Fruit fly (Drosophila melanogaster) whole organism, embryonic: ENCODE results near the gene Nup43.

Experiments
- CG10209 ChIP-seq: fragments of 200-800 bp; sonication (Bioruptor generic); optimal IDR thresholded peaks from 3 replicates; lab custom pipeline; 2017; ENCODE audit warnings: missing biosample characterization, mild to moderate bottlenecking, missing genetic modification characterization, missing genetic modification reagents
- CG10959 ChIP-seq: fragments of 200-800 bp; sonication (Bioruptor generic); IDR thresholded peaks from 2 replicates; pipeline ENCODE4 v1.3.6; 2022; ENCODE audit warnings: missing biosample characterization, missing genetic modification characterization
- CG11093 ChIP-seq: fragments of 200-800 bp; sonication (Bioruptor generic); IDR thresholded peaks from 3 replicates; pipeline ENCODE4 v1.3.6; 2022; ENCODE audit warnings: missing biosample characterization, missing genetic modification characterization
- CG12391 ChIP-seq: fragments of 200-800 bp; sonication (Bioruptor generic); optimal IDR thresholded peaks from 3 replicates; lab custom pipeline; 2018; ENCODE audit warnings: missing biosample characterization, mild to moderate bottlenecking, missing genetic modification characterization, moderate library complexity
- CG13287 ChIP-seq: fragments of 200-800 bp; sonication (Bioruptor generic); IDR thresholded peaks from 2 replicates; pipeline ENCODE4 v1.3.6; 2022; ENCODE audit warnings: missing biosample characterization, missing genetic modification characterization; ENCODE audit not compliant: partially characterized antibody
- CG15011 ChIP-seq: fragments of 200-800 bp; sonication (Bioruptor generic); optimal IDR thresholded peaks from 3 replicates; lab custom pipeline; 2018; ENCODE audit warnings: missing biosample characterization, mild to moderate bottlenecking, missing genetic modification characterization
- CG1832 ChIP-seq: fragments of 200-800 bp; sonication (Bioruptor generic); optimal IDR thresholded peaks from 2 replicates; lab custom pipeline; 2017; ENCODE audit warnings: missing biosample characterization, mild to moderate bottlenecking, missing genetic modification characterization, inconsistent platforms
- CG2199 ChIP-seq: fragments of 200-800 bp; sonication (Bioruptor generic); IDR thresholded peaks from 3 replicates; pipeline ENCODE4 v1.3.6; 2022; ENCODE audit warnings: missing biosample characterization, missing genetic modification characterization
- CG4424 ChIP-seq: fragments of 200-800 bp; sonication (Bioruptor generic); optimal IDR thresholded peaks from 3 replicates; lab custom pipeline; 2016; ENCODE audit warnings: missing biosample characterization, missing genetic modification characterization
- CG5180 ChIP-seq: fragments of 200-800 bp; sonication (Bioruptor generic); optimal IDR thresholded peaks from 3 replicates; lab custom pipeline; 2017; ENCODE audit warnings: missing biosample characterization, missing genetic modification characterization, mild to moderate bottlenecking, moderate library complexity, missing genetic modification reagents
- CG6791 ChIP-seq: fragments of 200-800 bp; sonication (Bioruptor generic); IDR thresholded peaks from 3 replicates; pipeline ENCODE4 v1.3.6; 2022; ENCODE audit warnings: missing biosample characterization, missing genetic modification characterization; ENCODE audit not compliant: partially characterized antibody
- CG7372 ChIP-seq: fragments of 200-800 bp; sonication (Bioruptor generic); IDR thresholded peaks from 2 replicates; pipeline ENCODE4 v1.3.6; 2022; ENCODE audit warnings: missing biosample characterization, missing genetic modification characterization
- CG8290 ChIP-seq, 3 experiments: fragments of 200-800 bp; sonication (Bioruptor generic); optimal IDR thresholded peaks; 2 replicates each; lab custom pipeline; 2016 to 2019; ENCODE audit warnings: missing biosample characterization in 3 of 3, missing genetic modification characterization in 3 of 3, mild to moderate bottlenecking in 2 of 3, moderate library complexity in 1 of 3
- Drgx ChIP-seq: fragments of 200-800 bp; sonication (Bioruptor generic); IDR thresholded peaks from 2 replicates; pipeline ENCODE4 v1.3.6; 2022; ENCODE audit warnings: missing biosample characterization, missing genetic modification characterization
- ERR ChIP-seq: fragments of 200-800 bp; sonication (Bioruptor generic); optimal IDR thresholded peaks from 2 replicates; lab custom pipeline; 2016; ENCODE audit warnings: missing biosample characterization, missing genetic modification characterization
- GATAe ChIP-seq: fragments of 200-800 bp; sonication (Bioruptor generic); conservative IDR thresholded peaks from 2 replicates; pipeline ENCODE4 v1.3.6; 2022; ENCODE audit warnings: missing biosample characterization, missing genetic modification characterization
- Gug ChIP-seq: fragments of 200-800 bp; sonication (Bioruptor generic); IDR thresholded peaks from 4 replicates; pipeline ENCODE4 v1.3.6; 2022; ENCODE audit warnings: missing biosample characterization, missing genetic modification characterization
- Opbp ChIP-seq: fragments of 200-800 bp; sonication (Bioruptor generic); IDR thresholded peaks from 3 replicates; pipeline ENCODE4 v1.3.6; 2022; ENCODE audit warnings: missing biosample characterization, missing genetic modification characterization; ENCODE audit not compliant: partially characterized antibody
- Poxn ChIP-seq: fragments of 200-800 bp; sonication (Bioruptor generic); IDR thresholded peaks from 2 replicates; pipeline ENCODE4 v1.3.6; 2022; ENCODE audit warnings: missing biosample characterization, missing genetic modification characterization
- Rfx ChIP-seq: fragments of 200-800 bp; sonication (Bioruptor generic); IDR thresholded peaks from 2 replicates; pipeline ENCODE4 v1.3.6; 2022; ENCODE audit warnings: missing biosample characterization, missing genetic modification characterization
- Trl ChIP-seq, 3 experiments: fragments of >200 bp in 2 of 3; fragments of 200-800 bp in 1 of 3; sonication (Bioruptor generic) in 1 of 3; optimal IDR thresholded peaks; 2 replicates in 1 of 3; 3 replicates in 2 of 3; lab custom pipeline; 2016 to 2017; ENCODE audit warnings: missing biosample characterization in 1 of 3, missing genetic modification characterization in 1 of 3
- al ChIP-seq: fragments of 200-800 bp; sonication (Bioruptor generic); IDR thresholded peaks from 2 replicates; pipeline ENCODE4 v1.3.6; 2022; ENCODE audit warnings: missing biosample characterization, missing genetic modification characterization
- cg ChIP-seq: fragments of 200-800 bp; sonication (Bioruptor generic); optimal IDR thresholded peaks from 3 replicates; lab custom pipeline; 2019; ENCODE audit warnings: missing biosample characterization, mild to moderate bottlenecking, missing genetic modification characterization, moderate library complexity
- chinmo ChIP-seq: fragments of 200-800 bp; sonication (Bioruptor generic); IDR thresholded peaks from 4 replicates; pipeline ENCODE4 v1.3.6; 2022; ENCODE audit warnings: missing biosample characterization, missing genetic modification characterization; ENCODE audit not compliant: partially characterized antibody
- crol ChIP-seq: fragments of 200-800 bp; sonication (Bioruptor generic); IDR thresholded peaks from 2 replicates; pipeline ENCODE4 v1.3.6; 2022; ENCODE audit warnings: missing biosample characterization, missing genetic modification characterization
- cwo ChIP-seq: fragments of 200-800 bp; sonication (Bioruptor generic); optimal IDR thresholded peaks from 3 replicates; lab custom pipeline; 2017; ENCODE audit warnings: missing biosample characterization, missing genetic modification characterization, mild to moderate bottlenecking, moderate library complexity, missing genetic modification reagents
- da ChIP-seq: fragments of 200-800 bp; sonication (Bioruptor generic); optimal IDR thresholded peaks from 2 replicates; lab custom pipeline; 2016; ENCODE audit warnings: missing biosample characterization, missing genetic modification characterization
- exex ChIP-seq: fragments of 200-800 bp; sonication (Bioruptor generic); optimal IDR thresholded peaks from 4 replicates; lab custom pipeline; 2018; ENCODE audit warnings: missing biosample characterization, mild to moderate bottlenecking, missing genetic modification characterization, moderate library complexity
- fd3F ChIP-seq: fragments of 200-800 bp; sonication (Bioruptor generic); optimal IDR thresholded peaks from 2 replicates; lab custom pipeline; 2018; ENCODE audit warnings: missing biosample characterization, mild to moderate bottlenecking, missing genetic modification characterization, moderate library complexity
- hkb ChIP-seq, 2 experiments: fragments of 200-800 bp in 1 of 2; fragments of >200 bp in 1 of 2; sonication (Bioruptor generic) in 1 of 2; IDR thresholded peaks in 1 of 2; optimal IDR thresholded peaks in 1 of 2; 2 replicates each; pipeline versions ENCODE4 v1.3.6 to Lab custom; 2017 to 2022; ENCODE audit warnings: missing biosample characterization in 1 of 2, missing genetic modification characterization in 1 of 2
- jing ChIP-seq: fragments of 200-800 bp; sonication (Bioruptor generic); optimal IDR thresholded peaks from 2 replicates; lab custom pipeline; 2018; ENCODE audit warnings: missing biosample characterization, mild to moderate bottlenecking, missing genetic modification characterization
- lilli ChIP-seq: fragments of 200-800 bp; sonication (Bioruptor generic); optimal IDR thresholded peaks from 3 replicates; lab custom pipeline; 2016; ENCODE audit warnings: missing biosample characterization, missing genetic modification characterization
- lov ChIP-seq, 2 experiments: fragments of 200-800 bp in 1 of 2; fragments of >200 bp in 1 of 2; sonication (Bioruptor generic) in 1 of 2; IDR thresholded peaks in 1 of 2; optimal IDR thresholded peaks in 1 of 2; 2 replicates in 1 of 2; 3 replicates in 1 of 2; pipeline versions ENCODE4 v1.3.6 to Lab custom; 2017 to 2022; ENCODE audit warnings: missing biosample characterization in 1 of 2, missing genetic modification characterization in 1 of 2
- maf-S ChIP-seq: fragments of 200-800 bp; sonication (Bioruptor generic); optimal IDR thresholded peaks from 2 replicates; lab custom pipeline; 2016; ENCODE audit warnings: missing biosample characterization, missing genetic modification characterization
- prd ChIP-seq, 3 experiments: fragments of >200 bp in 2 of 3; fragments of 200-800 bp in 1 of 3; sonication (Bioruptor generic) in 1 of 3; optimal IDR thresholded peaks in 2 of 3; IDR thresholded peaks in 1 of 3; 2 replicates in 2 of 3; 3 replicates in 1 of 3; pipeline versions ENCODE4 v1.3.6 to Lab custom; 2017 to 2022; ENCODE audit warnings: missing biosample characterization in 1 of 3, missing genetic modification characterization in 1 of 3
- rib ChIP-seq: fragments of 200-800 bp; sonication (Bioruptor generic); IDR thresholded peaks from 2 replicates; pipeline ENCODE4 v1.3.6; 2022; ENCODE audit warnings: missing biosample characterization, missing genetic modification characterization
- sc ChIP-seq, 3 experiments: fragments of >200 bp in 2 of 3; fragments of 200-800 bp in 1 of 3; sonication (Bioruptor generic) in 1 of 3; optimal IDR thresholded peaks; 2 replicates in 2 of 3; 3 replicates in 1 of 3; lab custom pipeline; 2017; ENCODE audit warnings: mild to moderate bottlenecking in 1 of 3, missing biosample characterization in 1 of 3, missing genetic modification characterization in 1 of 3, missing genetic modification reagents in 1 of 3
- sd ChIP-seq: fragments of 200-800 bp; sonication (Bioruptor generic); optimal IDR thresholded peaks from 3 replicates; lab custom pipeline; 2018; ENCODE audit warnings: missing biosample characterization, mild to moderate bottlenecking, missing genetic modification characterization, moderate library complexity
- sens-2 ChIP-seq: fragments of 200-800 bp; sonication (Bioruptor generic); IDR thresholded peaks from 2 replicates; pipeline ENCODE4 v1.3.6; 2022; ENCODE audit warnings: missing biosample characterization, missing genetic modification characterization
- shn ChIP-seq: fragments of 200-800 bp; sonication (Bioruptor generic); optimal IDR thresholded peaks from 3 replicates; lab custom pipeline; 2016; ENCODE audit warnings: missing biosample characterization, missing genetic modification characterization
- sob ChIP-seq: fragments of 200-800 bp; sonication (Bioruptor generic); IDR thresholded peaks from 2 replicates; pipeline ENCODE4 v1.3.6; 2022; ENCODE audit warnings: missing biosample characterization, missing genetic modification characterization
- tll ChIP-seq, 2 experiments: fragments of 200-800 bp in 1 of 2; fragments of >200 bp in 1 of 2; sonication (Bioruptor generic) in 1 of 2; optimal IDR thresholded peaks; 2 replicates each; lab custom pipeline; 2017 to 2019; ENCODE audit warnings: missing biosample characterization in 2 of 2, missing genetic modification characterization in 2 of 2, mild to moderate bottlenecking in 1 of 2, moderate library complexity in 1 of 2
- tx ChIP-seq: fragments of 200-800 bp; sonication (Bioruptor generic); optimal IDR thresholded peaks from 2 replicates; lab custom pipeline; 2016; ENCODE audit warnings: missing biosample characterization, missing genetic modification characterization
- unc-4 ChIP-seq: fragments of 200-800 bp; sonication (Bioruptor generic); IDR thresholded peaks from 2 replicates; pipeline ENCODE4 v1.3.6; 2022; ENCODE audit warnings: missing biosample characterization, missing genetic modification characterization; ENCODE audit not compliant: partially characterized antibody
- vvl ChIP-seq: fragments of 200-800 bp; sonication (Bioruptor generic); IDR thresholded peaks from 2 replicates; pipeline ENCODE4 v1.3.6; 2022; ENCODE audit warnings: missing biosample characterization, missing genetic modification characterization

Nup43 gene

DNA sequence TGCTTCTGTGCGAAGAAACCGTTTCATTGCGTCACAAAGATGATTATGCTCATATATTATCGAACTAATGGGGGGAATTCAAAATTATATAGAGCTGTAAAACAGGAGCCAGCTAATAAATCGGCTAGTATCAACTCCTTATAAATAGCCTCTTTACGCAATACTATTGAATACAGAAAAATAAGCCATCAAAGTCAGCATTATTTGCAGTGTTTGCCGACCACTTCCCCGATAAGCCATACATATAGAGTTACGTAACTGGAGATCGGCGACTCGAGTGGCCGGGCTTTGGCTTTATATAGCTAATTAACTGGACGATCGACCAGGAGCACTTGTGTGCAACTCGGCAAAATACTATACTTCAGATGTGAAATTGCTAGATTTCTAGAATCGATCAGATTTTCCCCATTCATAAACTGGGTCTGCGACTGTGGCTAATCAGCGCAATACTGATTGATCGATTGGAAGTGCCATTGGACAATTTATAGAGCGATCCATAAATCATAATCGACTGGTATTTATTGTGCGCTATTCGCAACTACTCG lies 31.5 kb downstream of the Nup43 start (continued):
- TF ChIP-seq Gug (GFP tag; lab: Robert Waterston, UW): 0 out of 4 replicates have a peak, but pooled peaks have one; percentile 5
- TF ChIP-seq Opbp (GFP tag; lab: Robert Waterston, UW): no peak
- peak; percentile 31; the same call in 1 of the 2 replicates for TF ChIP-seq al (GFP tag; lab: Robert Waterston, UW)
- TF ChIP-seq tx: no peak
- TF ChIP-seq CG10959 (GFP tag; lab: Robert Waterston, UW): no peak
- peak; percentile 53 for TF ChIP-seq Drgx (GFP tag; lab: Robert Waterston, UW)
- TF ChIP-seq maf-S: no peak
- no peak for TF ChIP-seq CG12391 (tag; lab: Kevin White, UChicago)
- TF ChIP-seq lilli (GFP tag; lab: Kevin White, UChicago): peak; percentile 28
- no peak for TF ChIP-seq CG13287 (GFP tag; lab: Robert Waterston, UW)
- peak; percentile 57 for TF ChIP-seq sens-2 (GFP tag; lab: Robert Waterston, UW)
- TF ChIP-seq fd3F: no peak
- TF ChIP-seq exex (tag; lab: Kevin White, UChicago): peak; percentile 33
- no peak for TF ChIP-seq sc (optimal IDR thresholded peaks at IDR 0.05; lab: Kevin White, UChicago)
- no peak for TF ChIP-seq sc (GFP tag; optimal IDR thresholded peaks at IDR 0.05; lab: Kevin White, UChicago)
- no peak for TF ChIP-seq prd (optimal IDR thresholded peaks at IDR 0.05; lab: Kevin White, UChicago)
- peak; percentile 9; the same call in 1 of the 3 replicates for TF ChIP-seq prd (GFP tag; IDR thresholded peaks at IDR 0.05; lab: Robert Waterston, UW)
- TF ChIP-seq hkb (optimal IDR thresholded peaks at IDR 0.05; lab: Kevin White, UChicago): no peak
- peak; percentile 65 for TF ChIP-seq hkb (GFP tag; IDR thresholded peaks at IDR 0.05; lab: Robert Waterston, UW)
- TF ChIP-seq crol (GFP tag; lab: Robert Waterston, UW): no peak
- TF ChIP-seq jing (GFP tag; lab: Kevin White, UChicago): no peak
- TF ChIP-seq rib (GFP tag; lab: Robert Waterston, UW): no peak
- peak; percentile 77 for TF ChIP-seq sd
- peak; percentile 9; the same call in 1 of the 2 replicates for TF ChIP-seq CG7372 (GFP tag; lab: Robert Waterston, UW)
- no peak for TF ChIP-seq CG2199 (GFP tag; lab: Robert Waterston, UW)
- no peak for TF ChIP-seq CG10209 (GFP tag; lab: Kevin White, UChicago)
- TF ChIP-seq lov (optimal IDR thresholded peaks at IDR 0.05; lab: Kevin White, UChicago): no peak
- TF ChIP-seq lov (GFP tag; IDR thresholded peaks at IDR 0.05; lab: Robert Waterston, UW): peak; percentile 51; the same call in 1 of the 3 replicates
- TF ChIP-seq sob (GFP tag; lab: Robert Waterston, UW): peak; percentile 31; the same call in 1 of the 2 replicates

DNA sequence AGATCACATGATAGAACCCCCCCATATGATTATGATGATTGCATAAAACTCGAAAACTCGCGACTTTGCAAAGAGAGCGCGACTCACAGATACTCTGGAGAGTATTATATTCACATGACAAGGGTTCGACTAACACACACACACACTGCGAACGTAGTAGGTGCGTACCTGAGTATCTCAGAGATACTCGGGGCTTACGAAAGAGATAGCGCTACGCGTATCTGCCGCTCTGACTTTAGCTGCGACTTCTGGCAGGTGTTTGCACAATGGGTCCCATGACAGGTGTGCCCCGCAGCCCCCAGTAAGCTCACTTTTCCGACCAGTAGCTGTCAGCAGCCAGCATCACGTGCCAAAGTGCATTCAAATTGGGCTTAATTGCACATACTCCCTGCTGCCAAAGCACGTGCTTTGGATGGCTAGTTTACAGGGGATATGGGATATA lies 32.0 kb downstream of the Nup43 start:
- TF ChIP-seq Poxn: no peak
- no peak for TF ChIP-seq ERR
- peak; percentile 44 for TF ChIP-seq CG1832 (GFP tag; lab: Kevin White, UChicago)
- peak; percentile 81; the same call in 2 of the 4 replicates for TF ChIP-seq chinmo
- TF ChIP-seq CG6791 (GFP tag; lab: Robert Waterston, UW): 0 out of 3 replicates have a peak, but pooled peaks have one; percentile 14
- TF ChIP-seq CG15011: no peak
- TF ChIP-seq CG4424: no peak
- peak; percentile 86 for TF ChIP-seq cwo (GFP tag; lab: Kevin White, UChicago)
- TF ChIP-seq GATAe (GFP tag; lab: Robert Waterston, UW): 0 out of 2 replicates have a peak, but pooled peaks have one; percentile 9
- TF ChIP-seq CG8290 (GFP tag; optimal IDR thresholded peaks at IDR 0.05; lab: Kevin White, UChicago): no peak
- TF ChIP-seq CG8290 (tag; optimal IDR thresholded peaks at IDR 0.05; lab: Kevin White, UChicago): peak in 1 of 2 experiments; percentile 13
- peak in 1 of 2 experiments; percentile 33 for TF ChIP-seq tll (GFP tag; optimal IDR thresholded peaks at IDR 0.05; lab: Kevin White, UChicago)
- peak; percentile 66 for TF ChIP-seq cg (GFP tag; lab: Kevin White, UChicago)
- TF ChIP-seq Rfx (GFP tag; lab: Robert Waterston, UW): peak; percentile 5; the same call in 1 of the 2 replicates
- TF ChIP-seq da (GFP tag; lab: Kevin White, UChicago): no peak
- peak; percentile 33; the same call in 1 of the 2 replicates for TF ChIP-seq vvl
- no peak for TF ChIP-seq CG5180 (GFP tag; lab: Kevin White, UChicago)
- 0 out of 2 replicates have a peak, but pooled peaks have one; percentile 12 for TF ChIP-seq unc-4 (GFP tag; lab: Robert Waterston, UW)
- TF ChIP-seq CG11093 (GFP tag; lab: Robert Waterston, UW): no peak
- TF ChIP-seq Trl (optimal IDR thresholded peaks at IDR 0.05; lab: Kevin White, UChicago): peak; percentile 54 to 65
- no peak for TF ChIP-seq Trl (GFP tag; optimal IDR thresholded peaks at IDR 0.05; lab: Kevin White, UChicago)
- TF ChIP-seq shn (GFP tag; lab: Kevin White, UChicago): no peak
